Worm (Caenorhabditis elegans) whole organism, L2 larva: ENCODE results near the gene F20H11.4.

Experiments used
- C34F6.9 ChIP-seq: fragments of 150-350 bp; optimal IDR thresholded peaks from 2 replicates; lab custom pipeline; 2014; ENCODE audit warnings: missing biosample characterization, missing genetic modification characterization
- Y55F3AM.14 ChIP-seq: fragments of 200-800 bp; sonication (Bioruptor generic); optimal IDR thresholded peaks from 2 replicates; lab custom pipeline; 2018; ENCODE audit warnings: mild to moderate bottlenecking, missing genetic modification characterization, missing compliant biosample characterization
- ZK546.5 ChIP-seq: sonication (generic microtip); optimal IDR thresholded peaks from 2 replicates; lab custom pipeline; 2017; ENCODE audit warnings: missing biosample characterization, missing genetic modification characterization
- alr-1 ChIP-seq: fragments of 150-350 bp; optimal IDR thresholded peaks from 2 replicates; lab custom pipeline; 2014; ENCODE audit warnings: missing biosample characterization, missing genetic modification characterization
- aly-2 ChIP-seq: fragments of 150-350 bp; optimal IDR thresholded peaks from 2 replicates; lab custom pipeline; 2014; ENCODE audit warnings: missing biosample characterization, missing genetic modification characterization
- ama-1 ChIP-seq: fragments of 150-350 bp; optimal IDR thresholded peaks from 2 replicates; lab custom pipeline; 2018; ENCODE audit warnings: inconsistent platforms
- blmp-1 ChIP-seq: sonication (generic microtip); optimal IDR thresholded peaks from 2 replicates; lab custom pipeline; 2017; ENCODE audit warnings: missing genetic modification characterization, mild to moderate bottlenecking, missing compliant biosample characterization, antibody characterized with exemption, moderate library complexity; ENCODE audit not compliant: insufficient read depth
- ceh-82 ChIP-seq: fragments of 150-350 bp; optimal IDR thresholded peaks from 2 replicates; lab custom pipeline; 2014; ENCODE audit warnings: missing biosample characterization, missing genetic modification characterization
- crh-2 ChIP-seq: sonication (generic microtip); optimal IDR thresholded peaks from 2 replicates; lab custom pipeline; 2017; ENCODE audit warnings: missing biosample characterization, missing genetic modification characterization
- dmd-4 ChIP-seq: sonication (generic microtip); optimal IDR thresholded peaks from 2 replicates; lab custom pipeline; 2017; ENCODE audit warnings: missing biosample characterization, missing genetic modification characterization
- egl-27 ChIP-seq: sonication (generic microtip); optimal IDR thresholded peaks from 3 replicates; lab custom pipeline; 2017; ENCODE audit warnings: missing biosample characterization, missing genetic modification reagents, missing genetic modification characterization
- elt-1 ChIP-seq: fragments of 150-350 bp; optimal IDR thresholded peaks from 2 replicates; lab custom pipeline; 2014; ENCODE audit warnings: missing biosample characterization, missing genetic modification characterization
- elt-3 ChIP-seq: sonication (generic microtip); optimal IDR thresholded peaks from 2 replicates; lab custom pipeline; 2017; ENCODE audit warnings: missing biosample characterization, missing genetic modification characterization
- lin-11 ChIP-seq: fragments of 150-350 bp; sonication (generic microtip); optimal IDR thresholded peaks from 2 replicates; lab custom pipeline; 2014; ENCODE audit warnings: missing biosample characterization, missing genetic modification characterization, inconsistent platforms, mixed read lengths
- lin-39 ChIP-seq: fragments of 150-350 bp; optimal IDR thresholded peaks from 2 replicates; lab custom pipeline; 2014; ENCODE audit warnings: missing biosample characterization, missing genetic modification reagents, missing genetic modification characterization
- lsy-2 ChIP-seq, 2 experiments: fragments of 150-350 bp in 1 of 2; sonication (generic microtip) in 1 of 2; optimal IDR thresholded peaks; 2 replicates each; lab custom pipeline; 2014 to 2017; ENCODE audit warnings: missing biosample characterization in 2 of 2, missing genetic modification characterization in 2 of 2
- mbf-1 ChIP-seq: sonication (generic microtip); optimal IDR thresholded peaks from 2 replicates; lab custom pipeline; 2017; ENCODE audit warnings: missing biosample characterization, missing genetic modification characterization
- mdl-1 ChIP-seq, 2 experiments: fragments of 150-350 bp in 1 of 2; sonication (generic microtip) in 1 of 2; optimal IDR thresholded peaks; 2 replicates each; lab custom pipeline; 2017; ENCODE audit warnings: missing biosample characterization in 2 of 2, missing genetic modification characterization in 2 of 2
- nhr-10 ChIP-seq: sonication (generic microtip); optimal IDR thresholded peaks from 2 replicates; lab custom pipeline; 2017; ENCODE audit warnings: missing biosample characterization, missing genetic modification characterization
- nhr-12 ChIP-seq: fragments of 150-350 bp; optimal IDR thresholded peaks from 2 replicates; lab custom pipeline; 2014; ENCODE audit warnings: missing biosample characterization, missing genetic modification characterization
- nhr-129 ChIP-seq: fragments of 150-350 bp; optimal IDR thresholded peaks from 2 replicates; lab custom pipeline; 2014; ENCODE audit warnings: missing biosample characterization, missing genetic modification characterization
- nhr-237 ChIP-seq: fragments of 150-350 bp; optimal IDR thresholded peaks from 2 replicates; lab custom pipeline; 2014; ENCODE audit warnings: missing biosample characterization, missing genetic modification characterization
- nhr-6 ChIP-seq: fragments of 150-350 bp; optimal IDR thresholded peaks from 2 replicates; lab custom pipeline; 2014; ENCODE audit warnings: missing biosample characterization, missing genetic modification characterization
- peb-1 ChIP-seq: fragments of 150-350 bp; optimal IDR thresholded peaks from 2 replicates; lab custom pipeline; 2014; ENCODE audit warnings: missing biosample characterization, missing genetic modification characterization
- sem-4 ChIP-seq: fragments of 150-350 bp; optimal IDR thresholded peaks from 2 replicates; lab custom pipeline; 2014; ENCODE audit warnings: missing biosample characterization, missing genetic modification reagents, missing genetic modification characterization
- sma-3 ChIP-seq: sonication (generic microtip); optimal IDR thresholded peaks from 2 replicates; lab custom pipeline; 2016; ENCODE audit warnings: missing genetic modification reagents, missing genetic modification characterization, missing compliant biosample characterization
- sma-9 ChIP-seq, 2 experiments: fragments of 150-350 bp in 1 of 2; sonication (generic microtip) in 1 of 2; optimal IDR thresholded peaks; 2 replicates each; lab custom pipeline; 2014 to 2016; ENCODE audit warnings: missing genetic modification characterization in 2 of 2, mild to moderate bottlenecking in 1 of 2, missing biosample characterization in 1 of 2, missing compliant biosample characterization in 1 of 2, missing genetic modification reagents in 1 of 2, moderate library complexity in 1 of 2
- snpc-4 ChIP-seq: fragments of 150-350 bp; optimal IDR thresholded peaks from 2 replicates; lab custom pipeline; 2014; ENCODE audit warnings: missing biosample characterization, missing genetic modification characterization
- unc-39 ChIP-seq: fragments of 150-350 bp; optimal IDR thresholded peaks from 2 replicates; lab custom pipeline; 2014; ENCODE audit warnings: missing biosample characterization, missing genetic modification characterization
- unc-55 ChIP-seq: fragments of 150-350 bp; sonication (generic microtip); optimal IDR thresholded peaks from 3 replicates; lab custom pipeline; 2014; ENCODE audit warnings: missing biosample characterization, missing genetic modification reagents, missing genetic modification characterization
- zag-1 ChIP-seq: fragments of 150-350 bp; optimal IDR thresholded peaks from 2 replicates; lab custom pipeline; 2014; ENCODE audit warnings: missing biosample characterization, missing genetic modification characterization
- ztf-4 ChIP-seq: fragments of 150-350 bp; optimal IDR thresholded peaks from 2 replicates; lab custom pipeline; 2014; ENCODE audit warnings: missing biosample characterization, missing genetic modification characterization

The F20H11.4 gene

ce11 chrIII:6577159-6577558 is 31.3 kb upstream of the F20H11.4 start:
- TF ChIP-seq lin-11, result no peak
- TF ChIP-seq unc-55 (GFP tag; lab: Kevin White, UChicago), result no peak
- no peak for TF ChIP-seq ceh-82
- TF ChIP-seq nhr-12 (tag; lab: Kevin White, UChicago), result no peak
- TF ChIP-seq ztf-4 (tag; lab: Kevin White, UChicago), result no peak
- TF ChIP-seq, all 48 proteins: peak for 0

ce11 chrIII:6578505-6578904 is 29.9 kb upstream of the F20H11.4 start, which contains the start of gene F27B3.6:
Gene F27B3.6 (minus strand): TSS chrIII:6578605.
- TF ChIP-seq elt-3, result no peak
- TF ChIP-seq unc-39 (tag; lab: Kevin White, UChicago), result no peak
- TF ChIP-seq aly-2 (tag; lab: Kevin White, UChicago), result no peak
- no peak for TF ChIP-seq ztf-4 (tag; lab: Kevin White, UChicago)
- no peak for TF ChIP-seq unc-55 (GFP tag; lab: Kevin White, UChicago)
- TF ChIP-seq nhr-237 (tag; lab: Kevin White, UChicago), result no peak
- TF ChIP-seq lsy-2 (tag; optimal IDR thresholded peaks at IDR 0.05; lab: Kevin White, UChicago), result no peak
- TF ChIP-seq sem-4, result no peak
- no peak for TF ChIP-seq blmp-1 (tag; lab: Kevin White, UChicago)
- no peak for TF ChIP-seq snpc-4 (tag; lab: Kevin White, UChicago)
- no peak for TF ChIP-seq crh-2
- no peak for TF ChIP-seq sma-3
- TF ChIP-seq egl-27 (tag; lab: Kevin White, UChicago), result no peak
- no peak for TF ChIP-seq C34F6.9 (tag; lab: Kevin White, UChicago)

DNA sequence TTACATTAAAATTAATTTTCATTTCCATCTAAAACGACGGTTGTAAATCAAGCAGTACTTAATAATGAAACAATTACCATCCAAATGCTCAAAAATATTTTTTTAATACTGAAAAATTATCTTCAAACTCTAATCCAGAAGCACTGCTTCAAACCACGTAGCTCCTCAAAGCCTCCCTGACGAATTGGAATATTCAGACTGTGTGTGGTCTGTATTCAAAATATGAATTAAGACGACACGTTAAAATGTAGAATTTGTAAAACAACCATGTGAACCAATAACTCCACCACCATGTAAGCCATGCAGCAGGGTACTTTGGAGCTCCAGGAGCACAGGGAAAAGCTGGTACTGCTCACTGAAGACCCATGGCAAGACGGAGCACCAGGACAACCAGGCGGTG is 29.0 kb upstream of the F20H11.4 start, which contains the start of gene F27B3.8:
F27B3.8 (plus strand) TSS at position 301 of the 400 bp plus-strand sequence.
- no peak for TF ChIP-seq unc-39 (tag; lab: Kevin White, UChicago)
- no peak for TF ChIP-seq nhr-10 (tag; lab: Kevin White, UChicago)
- no peak for TF ChIP-seq lsy-2 (tag; optimal IDR thresholded peaks at IDR 0.05; lab: Kevin White, UChicago)
- TF ChIP-seq nhr-129, result no peak
- no peak for TF ChIP-seq nhr-12 (tag; lab: Kevin White, UChicago)

- TF ChIP-seq dmd-4 (no peak), Y55F3AM.14 (no peak), sem-4 (no peak)
These were observed 26.8 kb upstream of the F20H11.4 start, which contains the start of gene acr-21 for ce11 chrIII:6581585-6581984. Gene acr-21 (plus strand): TSS chrIII:6581885.

ce11 chrIII:6587564-6587963 is 20.9 kb upstream of the F20H11.4 start, which contains the start of gene ddo-3:
Gene ddo-3 (plus strand): TSS chrIII:6587864.
- no peak for TF ChIP-seq elt-1 (tag; lab: Kevin White, UChicago)
- TF ChIP-seq nhr-12 (tag; lab: Kevin White, UChicago), result no peak
- TF ChIP-seq zag-1 (tag; lab: Kevin White, UChicago), result no peak
- no peak for TF ChIP-seq mdl-1 (tag; optimal IDR thresholded peaks at IDR 0.05; lab: Kevin White, UChicago)
- TF ChIP-seq alr-1 (tag; lab: Kevin White, UChicago), result no peak
- TF ChIP-seq sma-9 (GFP tag; optimal IDR thresholded peaks at IDR 0.05; lab: Kevin White, UChicago), result no peak
- no peak for TF ChIP-seq sma-9 (tag; optimal IDR thresholded peaks at IDR 0.05; lab: Kevin White, UChicago)
- no peak for TF ChIP-seq blmp-1 (tag; lab: Kevin White, UChicago)
- no peak for TF ChIP-seq sem-4
- TF ChIP-seq ama-1 (lab: Kevin White, UChicago), result no peak
- TF ChIP-seq crh-2, result no peak
- no peak for TF ChIP-seq ZK546.5
- TF ChIP-seq peb-1, result no peak
- TF ChIP-seq mbf-1, result no peak
- TF ChIP-seq lin-11, result no peak
- no peak for TF ChIP-seq ztf-4 (tag; lab: Kevin White, UChicago)
- TF ChIP-seq nhr-6 (tag; lab: Kevin White, UChicago), result no peak

- TF ChIP-seq unc-55 (GFP tag; lab: Kevin White, UChicago) (no peak), lin-39 (tag; lab: Kevin White, UChicago) (no peak), elt-3 (no peak), blmp-1 (tag; lab: Kevin White, UChicago) (no peak)
These were observed 18.9 kb upstream of the F20H11.4 start for ce11 chrIII:6589499-6589898.
